Fruit fly (Drosophila melanogaster): Measurements from ENCODE around the gene Osi10b.

- no peak for TF ChIP-seq CG8478 (optimal IDR thresholded peaks at IDR 0.05)
- TF ChIP-seq CTCF (optimal IDR thresholded peaks at IDR 0.05): no peak
Observed at dm6 chr3R:6240263-6240662, 25.7 kb upstream of the Osi10b start.
